Fruit fly (Drosophila melanogaster): ENCODE data around the gene CG10214.

CG10214 gene

dm6 chr3R:23782456-23783402, 15.4 kb upstream of the CG10214 start (continued):
- TF ChIP-seq salr (GFP tag; optimal IDR thresholded peaks at IDR 0.05) (peak; percentile 66 to 83), CG8319 (GFP tag; optimal IDR thresholded peaks at IDR 0.05) (peak; percentile 73), CG31627 (GFP tag; optimal IDR thresholded peaks at IDR 0.05) (peak; percentile 88), CG10669 (GFP tag; optimal IDR thresholded peaks at IDR 0.05) (peak; percentile 86), CG6276 (GFP tag; optimal IDR thresholded peaks at IDR 0.05) (peak; percentile 89), acj6 (GFP tag; optimal IDR thresholded peaks at IDR 0.05) (peak; percentile 91), Hr38 (GFP tag; optimal IDR thresholded peaks at IDR 0.05) (no peak), spab (GFP tag; optimal IDR thresholded peaks at IDR 0.05) (peak; percentile 82), CG10631 (GFP tag; optimal IDR thresholded peaks at IDR 0.05) (peak; percentile 93), eg (GFP tag; IDR thresholded peaks at IDR 0.05) (peak; percentile 94), fd85E (GFP tag; optimal IDR thresholded peaks at IDR 0.05) (peak; percentile 48), Ets96B (tag; optimal IDR thresholded peaks at IDR 0.05) (peak; percentile 91), CG8632 (GFP tag; optimal IDR thresholded peaks at IDR 0.05) (peak; percentile 83), Smox (GFP tag; optimal IDR thresholded peaks at IDR 0.05) (peak; percentile 90), Sox15 (GFP tag; optimal IDR thresholded peaks at IDR 0.05) (peak; percentile 58), svp (GFP tag) (peak; percentile 95), CG7368 (GFP tag; optimal IDR thresholded peaks at IDR 0.05) (peak; percentile 81), OdsH (GFP tag; optimal IDR thresholded peaks at IDR 0.05) (peak; percentile 92), CG11294 (GFP tag; IDR thresholded peaks at IDR 0.05) (peak; percentile 86), fkh (GFP tag; optimal IDR thresholded peaks at IDR 0.05) (peak; percentile 100), Met (GFP tag; optimal IDR thresholded peaks at IDR 0.05) (peak; percentile 94)

- peak; percentile 44 for TF ChIP-seq net (GFP tag; optimal IDR thresholded peaks at IDR 0.05)
- peak; percentile 73 for TF ChIP-seq CG7368 (GFP tag; optimal IDR thresholded peaks at IDR 0.05)
- no peak for TF ChIP-seq CG16779 (tag; optimal IDR thresholded peaks at IDR 0.05)
- peak; percentile 78 for TF ChIP-seq dac (GFP tag; optimal IDR thresholded peaks at IDR 0.05)
- peak; percentile 44 for TF ChIP-seq CG9139 (GFP tag; optimal IDR thresholded peaks at IDR 0.05)
- peak; percentile 6 for TF ChIP-seq Blimp-1 (GFP tag; optimal IDR thresholded peaks at IDR 0.05)
- TF ChIP-seq CG10631 (GFP tag; optimal IDR thresholded peaks at IDR 0.05): peak; percentile 84
- TF ChIP-seq spab (GFP tag; optimal IDR thresholded peaks at IDR 0.05): peak; percentile 22
- peak; percentile 85 for TF ChIP-seq topi (GFP tag; optimal IDR thresholded peaks at IDR 0.05)
- peak; percentile 48 for TF ChIP-seq dsx (GFP tag; optimal IDR thresholded peaks at IDR 0.05; ENCODE audit: poor library complexity, severe bottlenecking)
- TF ChIP-seq CG32006 (GFP tag; optimal IDR thresholded peaks at IDR 0.05): peak; percentile 79
- peak; percentile 91 for TF ChIP-seq lz (GFP tag; optimal IDR thresholded peaks at IDR 0.05)
- TF ChIP-seq CG6163 (GFP tag; IDR thresholded peaks at IDR 0.05): peak; percentile 82; the same call in 2 of the 3 replicates
- peak; percentile 93 for TF ChIP-seq cyc (GFP tag; optimal IDR thresholded peaks at IDR 0.05)
- peak; percentile 80 for TF ChIP-seq Sox102F (GFP tag; optimal IDR thresholded peaks at IDR 0.05)
- TF ChIP-seq Hr38 (GFP tag; optimal IDR thresholded peaks at IDR 0.05): peak; percentile 63
- peak; percentile 95 for TF ChIP-seq Sox14 (GFP tag; optimal IDR thresholded peaks at IDR 0.05)
- peak; percentile 66 for TF ChIP-seq CG6808 (GFP tag; optimal IDR thresholded peaks at IDR 0.05)
- TF ChIP-seq Eip75B (GFP tag; optimal IDR thresholded peaks at IDR 0.05): peak; percentile 88
- TF ChIP-seq CG31627 (GFP tag; optimal IDR thresholded peaks at IDR 0.05): peak; percentile 95
- peak; percentile 80 for TF ChIP-seq CG34406 (GFP tag; optimal IDR thresholded peaks at IDR 0.05)
- 0 out of 3 replicates have a peak, but pooled peaks have one; percentile 27 for TF ChIP-seq CG8119 (GFP tag; IDR thresholded peaks at IDR 0.05)
- peak; percentile 34 for TF ChIP-seq CG6276 (GFP tag; optimal IDR thresholded peaks at IDR 0.05)
- TF ChIP-seq CG1621 (tag; optimal IDR thresholded peaks at IDR 0.05): peak; percentile 77
- peak; percentile 86 for TF ChIP-seq pdm3 (GFP tag; optimal IDR thresholded peaks at IDR 0.05)
- peak; percentile 94 for TF ChIP-seq Hr39 (GFP tag; optimal IDR thresholded peaks at IDR 0.05)
- peak; percentile 79 for TF ChIP-seq achi (GFP tag; optimal IDR thresholded peaks at IDR 0.05)
- TF ChIP-seq fd85E (GFP tag; optimal IDR thresholded peaks at IDR 0.05): peak; percentile 57
- TF ChIP-seq CG3032 (tag; optimal IDR thresholded peaks at IDR 0.05): peak; percentile 80
- TF ChIP-seq CG8632 (GFP tag; optimal IDR thresholded peaks at IDR 0.05): peak; percentile 60
- peak; percentile 89 for TF ChIP-seq CG11902 (GFP tag; optimal IDR thresholded peaks at IDR 0.05)
- peak; percentile 89 for TF ChIP-seq esn (GFP tag; optimal IDR thresholded peaks at IDR 0.05)
- TF ChIP-seq CG8319 (GFP tag; optimal IDR thresholded peaks at IDR 0.05): peak; percentile 58
- peak; percentile 52 to 62 for TF ChIP-seq salr (GFP tag; optimal IDR thresholded peaks at IDR 0.05)
- TF ChIP-seq CG4318 (GFP tag; optimal IDR thresholded peaks at IDR 0.05): peak; percentile 77
- peak; percentile 87 for TF ChIP-seq OdsH (GFP tag; optimal IDR thresholded peaks at IDR 0.05)
Measured at dm6 chr3R:23781466-23781935, 14.2 kb upstream of the CG10214 start, which contains the start of the genes Nup98-96 and mbc. Nup98-96 (minus strand) TSS chr3R:23781621. mbc (plus strand) TSS chr3R:23781765.
